Worm (Caenorhabditis elegans) whole organism, L2 larva: ENCODE data around the gene srh-47.

Source experiments
- C34F6.9 ChIP-seq: fragments of 150-350 bp; optimal IDR thresholded peaks from 2 replicates; lab custom pipeline; 2014; ENCODE audit warnings: missing biosample characterization, missing genetic modification characterization
- F13H6.1 ChIP-seq: sonication (generic microtip); optimal IDR thresholded peaks from 2 replicates; lab custom pipeline; 2016; ENCODE audit warnings: missing genetic modification characterization, missing compliant biosample characterization
- R02D3.7 ChIP-seq: fragments of 150-350 bp; optimal IDR thresholded peaks from 2 replicates; lab custom pipeline; 2014; ENCODE audit warnings: missing biosample characterization, missing genetic modification characterization
- Y55F3AM.14 ChIP-seq: fragments of 200-800 bp; sonication (Bioruptor generic); optimal IDR thresholded peaks from 2 replicates; lab custom pipeline; 2018; ENCODE audit warnings: mild to moderate bottlenecking, missing genetic modification characterization, missing compliant biosample characterization
- ZK546.5 ChIP-seq: sonication (generic microtip); optimal IDR thresholded peaks from 2 replicates; lab custom pipeline; 2017; ENCODE audit warnings: missing biosample characterization, missing genetic modification characterization
- alr-1 ChIP-seq: fragments of 150-350 bp; optimal IDR thresholded peaks from 2 replicates; lab custom pipeline; 2014; ENCODE audit warnings: missing biosample characterization, missing genetic modification characterization
- aly-2 ChIP-seq: fragments of 150-350 bp; optimal IDR thresholded peaks from 2 replicates; lab custom pipeline; 2014; ENCODE audit warnings: missing biosample characterization, missing genetic modification characterization
- blmp-1 ChIP-seq: sonication (generic microtip); optimal IDR thresholded peaks from 2 replicates; lab custom pipeline; 2017; ENCODE audit warnings: missing genetic modification characterization, mild to moderate bottlenecking, missing compliant biosample characterization, antibody characterized with exemption, moderate library complexity; ENCODE audit not compliant: insufficient read depth
- ceh-16 ChIP-seq: fragments of 150-350 bp; optimal IDR thresholded peaks from 2 replicates; lab custom pipeline; 2014; ENCODE audit warnings: missing biosample characterization, missing genetic modification characterization
- ceh-82 ChIP-seq: fragments of 150-350 bp; optimal IDR thresholded peaks from 2 replicates; lab custom pipeline; 2014; ENCODE audit warnings: missing biosample characterization, missing genetic modification characterization
- dmd-4 ChIP-seq: sonication (generic microtip); optimal IDR thresholded peaks from 2 replicates; lab custom pipeline; 2017; ENCODE audit warnings: missing biosample characterization, missing genetic modification characterization
- egl-27 ChIP-seq: sonication (generic microtip); optimal IDR thresholded peaks from 3 replicates; lab custom pipeline; 2017; ENCODE audit warnings: missing biosample characterization, missing genetic modification reagents, missing genetic modification characterization
- elt-1 ChIP-seq: fragments of 150-350 bp; optimal IDR thresholded peaks from 2 replicates; lab custom pipeline; 2014; ENCODE audit warnings: missing biosample characterization, missing genetic modification characterization
- elt-3 ChIP-seq: sonication (generic microtip); optimal IDR thresholded peaks from 2 replicates; lab custom pipeline; 2017; ENCODE audit warnings: missing biosample characterization, missing genetic modification characterization
- gmeb-1 ChIP-seq: fragments of 150-350 bp; optimal IDR thresholded peaks from 2 replicates; lab custom pipeline; 2014; ENCODE audit warnings: missing biosample characterization, missing genetic modification characterization
- lin-39 ChIP-seq: fragments of 150-350 bp; optimal IDR thresholded peaks from 2 replicates; lab custom pipeline; 2014; ENCODE audit warnings: missing biosample characterization, missing genetic modification reagents, missing genetic modification characterization
- lsy-2 ChIP-seq, 2 experiments: fragments of 150-350 bp in 1 of 2; sonication (generic microtip) in 1 of 2; optimal IDR thresholded peaks; 2 replicates each; lab custom pipeline; 2014 to 2017; ENCODE audit warnings: missing biosample characterization in 2 of 2, missing genetic modification characterization in 2 of 2
- mab-5 ChIP-seq: fragments of 150-350 bp; optimal IDR thresholded peaks from 2 replicates; lab custom pipeline; 2014; ENCODE audit warnings: missing biosample characterization, missing genetic modification characterization
- mbf-1 ChIP-seq: sonication (generic microtip); optimal IDR thresholded peaks from 2 replicates; lab custom pipeline; 2017; ENCODE audit warnings: missing biosample characterization, missing genetic modification characterization
- nhr-10 ChIP-seq: sonication (generic microtip); optimal IDR thresholded peaks from 2 replicates; lab custom pipeline; 2017; ENCODE audit warnings: missing biosample characterization, missing genetic modification characterization
- nhr-11 ChIP-seq: fragments of 150-350 bp; optimal IDR thresholded peaks from 2 replicates; lab custom pipeline; 2014; ENCODE audit warnings: missing biosample characterization, missing genetic modification characterization
- nhr-12 ChIP-seq: fragments of 150-350 bp; optimal IDR thresholded peaks from 2 replicates; lab custom pipeline; 2014; ENCODE audit warnings: missing biosample characterization, missing genetic modification characterization
- nhr-21 ChIP-seq: fragments of 150-350 bp; optimal IDR thresholded peaks from 2 replicates; lab custom pipeline; 2014; ENCODE audit warnings: missing biosample characterization, missing genetic modification characterization
- nhr-23 ChIP-seq: fragments of 150-350 bp; optimal IDR thresholded peaks from 2 replicates; lab custom pipeline; 2014; ENCODE audit warnings: missing biosample characterization, missing genetic modification reagents, missing genetic modification characterization
- nhr-237 ChIP-seq: fragments of 150-350 bp; optimal IDR thresholded peaks from 2 replicates; lab custom pipeline; 2014; ENCODE audit warnings: missing biosample characterization, missing genetic modification characterization
- nhr-25 ChIP-seq: fragments of 150-350 bp; sonication (generic microtip); optimal IDR thresholded peaks from 3 replicates; lab custom pipeline; 2014; ENCODE audit warnings: missing biosample characterization, missing genetic modification characterization
- nhr-6 ChIP-seq: fragments of 150-350 bp; optimal IDR thresholded peaks from 2 replicates; lab custom pipeline; 2014; ENCODE audit warnings: missing biosample characterization, missing genetic modification characterization
- sem-4 ChIP-seq: fragments of 150-350 bp; optimal IDR thresholded peaks from 2 replicates; lab custom pipeline; 2014; ENCODE audit warnings: missing biosample characterization, missing genetic modification reagents, missing genetic modification characterization
- skn-1 ChIP-seq: sonication (generic microtip); optimal IDR thresholded peaks from 2 replicates; lab custom pipeline; 2017; ENCODE audit warnings: missing biosample characterization, missing genetic modification characterization
- sma-3 ChIP-seq: sonication (generic microtip); optimal IDR thresholded peaks from 2 replicates; lab custom pipeline; 2016; ENCODE audit warnings: missing genetic modification reagents, missing genetic modification characterization, missing compliant biosample characterization
- sma-9 ChIP-seq, 2 experiments: fragments of 150-350 bp in 1 of 2; sonication (generic microtip) in 1 of 2; optimal IDR thresholded peaks; 2 replicates each; lab custom pipeline; 2014 to 2016; ENCODE audit warnings: missing genetic modification characterization in 2 of 2, mild to moderate bottlenecking in 1 of 2, missing biosample characterization in 1 of 2, missing compliant biosample characterization in 1 of 2, missing genetic modification reagents in 1 of 2, moderate library complexity in 1 of 2
- snpc-4 ChIP-seq: fragments of 150-350 bp; optimal IDR thresholded peaks from 2 replicates; lab custom pipeline; 2014; ENCODE audit warnings: missing biosample characterization, missing genetic modification characterization
- unc-55 ChIP-seq: fragments of 150-350 bp; sonication (generic microtip); optimal IDR thresholded peaks from 3 replicates; lab custom pipeline; 2014; ENCODE audit warnings: missing biosample characterization, missing genetic modification reagents, missing genetic modification characterization
- ztf-1 ChIP-seq: fragments of 200-800 bp; sonication (Bioruptor generic); conservative IDR thresholded peaks from 2 replicates; pipeline ENCODE4 v1.3.6; 2022; ENCODE audit warnings: missing genetic modification characterization, missing compliant biosample characterization
- ztf-11 ChIP-seq: sonication (generic microtip); optimal IDR thresholded peaks from 2 replicates; lab custom pipeline; 2017; ENCODE audit warnings: missing biosample characterization, missing genetic modification characterization
- ztf-4 ChIP-seq: fragments of 150-350 bp; optimal IDR thresholded peaks from 2 replicates; lab custom pipeline; 2014; ENCODE audit warnings: missing biosample characterization, missing genetic modification characterization

srh-47 gene

ce11 chrV:11300539-11300938 is at the start of gene srh-47:
Gene srh-47 (minus strand): TSS chrV:11300639.
- TF ChIP-seq nhr-6 (tag; lab: Kevin White, UChicago) (no peak), aly-2 (tag; lab: Kevin White, UChicago) (no peak), Y55F3AM.14 (GFP tag; lab: Kevin White, UChicago) (no peak), nhr-21 (tag; lab: Kevin White, UChicago) (no peak), mbf-1 (tag; lab: Kevin White, UChicago) (no peak)

ce11 chrV:11346912-11347311 is 46.5 kb upstream of the srh-47 start, which contains the start of gene grl-7:
Gene grl-7 (minus strand): TSS chrV:11347012.
- TF ChIP-seq gmeb-1 (tag; lab: Kevin White, UChicago) (no peak), sma-9 (GFP tag; optimal IDR thresholded peaks at IDR 0.05; lab: Kevin White, UChicago) (no peak), sma-9 (tag; optimal IDR thresholded peaks at IDR 0.05; lab: Kevin White, UChicago) (no peak), ZK546.5 (tag; lab: Kevin White, UChicago) (no peak), nhr-23 (no peak), ztf-4 (tag; lab: Kevin White, UChicago) (no peak), skn-1 (tag; lab: Kevin White, UChicago) (no peak), sma-3 (GFP tag; lab: Kevin White, UChicago) (no peak), mab-5 (tag; lab: Kevin White, UChicago) (no peak), F13H6.1 (tag; lab: Kevin White, UChicago) (no peak), elt-3 (no peak), elt-1 (tag; lab: Kevin White, UChicago) (no peak), ztf-1 (GFP tag; lab: Robert Waterston, UW) (no peak), nhr-12 (no peak), nhr-237 (tag; lab: Kevin White, UChicago) (no peak), blmp-1 (tag; lab: Kevin White, UChicago) (no peak), lsy-2 (tag; optimal IDR thresholded peaks at IDR 0.05; lab: Kevin White, UChicago) (no peak)

- TF ChIP-seq gmeb-1 (tag; lab: Kevin White, UChicago) = no peak
- no peak for TF ChIP-seq snpc-4 (tag; lab: Kevin White, UChicago)
- no peak for TF ChIP-seq C34F6.9
- TF ChIP-seq ztf-4 (tag; lab: Kevin White, UChicago) = no peak
Observed at ce11 chrV:11344816-11345336, 44.4 kb upstream of the srh-47 start.

- TF ChIP-seq mbf-1 (tag; lab: Kevin White, UChicago) = no peak
- no peak for TF ChIP-seq ceh-16
- TF ChIP-seq lin-39 (tag; lab: Kevin White, UChicago) = no peak
- no peak for TF ChIP-seq alr-1 (tag; lab: Kevin White, UChicago)
- TF ChIP-seq C34F6.9 = no peak
- TF ChIP-seq Y55F3AM.14 (GFP tag; lab: Kevin White, UChicago) = no peak
- no peak for TF ChIP-seq nhr-10
- TF ChIP-seq ZK546.5 (tag; lab: Kevin White, UChicago) = no peak
- TF ChIP-seq dmd-4 = no peak
- no peak for TF ChIP-seq R02D3.7 (tag; lab: Kevin White, UChicago)
- no peak for TF ChIP-seq unc-55
- no peak for TF ChIP-seq elt-1 (tag; lab: Kevin White, UChicago)
- TF ChIP-seq nhr-12 = no peak
- TF ChIP-seq ztf-11 = no peak
- no peak for TF ChIP-seq sem-4 (tag; lab: Kevin White, UChicago)
- no peak for TF ChIP-seq sma-3 (GFP tag; lab: Kevin White, UChicago)
- no peak for TF ChIP-seq nhr-25 (tag; lab: Kevin White, UChicago)
- no peak for TF ChIP-seq mab-5 (tag; lab: Kevin White, UChicago)
- no peak for TF ChIP-seq ceh-82 (tag; lab: Kevin White, UChicago)
- no peak for TF ChIP-seq nhr-6 (tag; lab: Kevin White, UChicago)
Observed at ce11 chrV:11344112-11344511, 43.7 kb upstream of the srh-47 start.

ce11 chrV:11341913-11342312 is 41.5 kb upstream of the srh-47 start, which contains the start of gene T02E9.5:
Gene T02E9.5 (plus strand): TSS chrV:11342233.
- TF ChIP-seq snpc-4 (tag; lab: Kevin White, UChicago) (no peak), elt-3 (no peak), aly-2 (tag; lab: Kevin White, UChicago) (no peak), mbf-1 (tag; lab: Kevin White, UChicago) (no peak), nhr-11 (no peak), nhr-237 (tag; lab: Kevin White, UChicago) (no peak), sem-4 (tag; lab: Kevin White, UChicago) (no peak), nhr-21 (tag; lab: Kevin White, UChicago) (no peak), egl-27 (tag; lab: Kevin White, UChicago) (no peak)
- TF ChIP-seq, all 48 proteins: peak for 0
